Worm (Caenorhabditis elegans) whole organism, L4 larva: ENCODE results near the gene alh-11.

Experiments
- F49E8.2 ChIP-seq: sonication (generic microtip); optimal IDR thresholded peaks from 2 replicates; lab custom pipeline; 2016; ENCODE audit warnings: missing compliant biosample characterization, mild to moderate bottlenecking, missing genetic modification characterization, borderline replicate concordance
- Y5F2A.4 ChIP-seq: fragments of 200-800 bp; sonication (Bioruptor generic); optimal IDR thresholded peaks from 2 replicates; lab custom pipeline; 2018; ENCODE audit warnings: mild to moderate bottlenecking, missing genetic modification characterization, missing compliant biosample characterization
- ceh-82 ChIP-seq: sonication (generic microtip); optimal IDR thresholded peaks from 2 replicates; lab custom pipeline; 2017; ENCODE audit warnings: missing biosample characterization, missing genetic modification characterization
- fos-1 ChIP-seq: fragments of 150-350 bp; optimal IDR thresholded peaks from 2 replicates; lab custom pipeline; 2014; ENCODE audit warnings: missing biosample characterization, missing genetic modification characterization
- hmg-1.1 ChIP-seq: fragments of 200-800 bp; sonication (Bioruptor generic); IDR thresholded peaks from 2 replicates; pipeline ENCODE4 v1.3.6; 2022; ENCODE audit warnings: missing genetic modification reagents, missing genetic modification characterization, missing compliant biosample characterization
- lim-7 ChIP-seq: fragments of 200-800 bp; sonication (Bioruptor generic); IDR thresholded peaks from 2 replicates; pipeline ENCODE4 v1.3.6; 2022; ENCODE audit warnings: missing genetic modification characterization, missing compliant biosample characterization
- lir-3 ChIP-seq: sonication (generic microtip); optimal IDR thresholded peaks from 2 replicates; lab custom pipeline; 2016; ENCODE audit warnings: mild to moderate bottlenecking, missing genetic modification characterization, missing compliant biosample characterization
- lsy-2 ChIP-seq, 2 experiments: fragments of 150-350 bp in 1 of 2; sonication (generic microtip) in 1 of 2; optimal IDR thresholded peaks; 2 replicates each; lab custom pipeline; 2014 to 2017; ENCODE audit warnings: missing biosample characterization in 2 of 2, missing genetic modification characterization in 2 of 2
- nhr-237 ChIP-seq: sonication (generic microtip); optimal IDR thresholded peaks from 2 replicates; lab custom pipeline; 2017; ENCODE audit warnings: missing biosample characterization, missing genetic modification characterization
- nhr-28 ChIP-seq: fragments of 150-350 bp; optimal IDR thresholded peaks from 2 replicates; lab custom pipeline; 2014; ENCODE audit warnings: missing biosample characterization, missing genetic modification characterization
- nhr-41 ChIP-seq: fragments of 200-800 bp; sonication (Bioruptor generic); IDR thresholded peaks from 2 replicates; pipeline ENCODE4 v1.3.6; 2022; ENCODE audit warnings: missing genetic modification reagents, missing genetic modification characterization, missing compliant biosample characterization
- pqm-1 ChIP-seq: sonication (generic microtip); optimal IDR thresholded peaks from 2 replicates; lab custom pipeline; 2017; ENCODE audit warnings: missing biosample characterization, missing genetic modification characterization
- snpc-4 ChIP-seq: fragments of 150-350 bp; optimal IDR thresholded peaks from 2 replicates; lab custom pipeline; 2014; ENCODE audit warnings: missing biosample characterization, missing genetic modification characterization

DNA sequence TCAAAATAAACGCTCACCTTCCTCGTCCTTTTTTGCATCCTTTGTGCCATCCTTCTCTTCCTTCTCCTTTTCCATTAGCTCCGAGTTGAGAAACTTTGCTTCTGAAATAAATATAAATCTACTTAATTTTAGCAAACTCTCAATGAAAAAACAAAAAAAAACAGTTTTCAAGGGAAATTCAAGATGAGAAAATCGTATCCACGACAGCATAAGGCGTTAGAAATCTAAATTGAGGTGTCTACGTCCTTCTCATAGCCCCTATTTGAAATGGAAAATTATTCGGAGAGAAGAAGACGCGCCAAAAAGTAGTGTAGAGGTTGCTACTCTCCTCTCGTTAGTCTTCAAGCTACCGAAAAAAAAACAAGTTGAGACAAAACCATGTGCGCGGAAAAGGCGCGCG lies 26.3 kb downstream of the alh-11 start, which contains the start of gene pat-12:
- no peak for TF ChIP-seq F49E8.2 (tag; lab: Kevin White, UChicago)
- TF ChIP-seq nhr-237: no peak
- no peak for TF ChIP-seq Y5F2A.4 (GFP tag; lab: Kevin White, UChicago)
- no peak for TF ChIP-seq nhr-28
- no peak for TF ChIP-seq hmg-1.1 (GFP tag; lab: Robert Waterston, UW)
- TF ChIP-seq lim-7: no peak
- TF ChIP-seq lsy-2 (tag; optimal IDR thresholded peaks at IDR 0.05; lab: Kevin White, UChicago): no peak
- TF ChIP-seq fos-1 (tag; lab: Kevin White, UChicago): no peak
- TF ChIP-seq snpc-4 (tag; lab: Kevin White, UChicago): no peak
- no peak for TF ChIP-seq lir-3 (tag; lab: Kevin White, UChicago)
- TF ChIP-seq ceh-82 (tag; lab: Kevin White, UChicago): no peak
- TF ChIP-seq pqm-1 (tag; lab: Kevin White, UChicago): no peak
- TF ChIP-seq nhr-41 (GFP tag; lab: Robert Waterston, UW): no peak
